Fruit fly (Drosophila melanogaster) whole organism, prepupa: ENCODE data around the gene Or94b.
A peak's percentile ranks its signal among the peaks of the same experiment; 100 is the strongest.

ENCODE experiments used
- CG10669 ChIP-seq: fragments of 200-800 bp; sonication (Bioruptor generic); optimal IDR thresholded peaks from 3 replicates; lab custom pipeline; 2018; ENCODE audit warnings: missing biosample characterization, mild to moderate bottlenecking, missing genetic modification characterization, moderate library complexity
- CG11294 ChIP-seq: fragments of 200-800 bp; sonication (Bioruptor generic); IDR thresholded peaks from 2 replicates; pipeline ENCODE4 v1.3.6; 2022; ENCODE audit warnings: missing biosample characterization, missing genetic modification characterization
- CG11762 ChIP-seq: fragments of 200-800 bp; sonication (Bioruptor generic); optimal IDR thresholded peaks from 3 replicates; lab custom pipeline; 2016; ENCODE audit warnings: missing biosample characterization, missing genetic modification characterization; ENCODE audit not compliant: insufficient read depth
- CG15336 ChIP-seq: fragments of 200-800 bp; sonication (Bioruptor generic); IDR thresholded peaks from 2 replicates; pipeline ENCODE4 v1.3.6; 2022; ENCODE audit warnings: missing biosample characterization, missing genetic modification characterization
- CG1621 ChIP-seq: fragments of 200-800 bp; sonication (Bioruptor generic); optimal IDR thresholded peaks from 3 replicates; lab custom pipeline; 2018; ENCODE audit warnings: missing biosample characterization, mild to moderate bottlenecking, missing genetic modification characterization
- CG31627 ChIP-seq: fragments of 200-800 bp; sonication (Bioruptor generic); optimal IDR thresholded peaks from 3 replicates; lab custom pipeline; 2016; ENCODE audit warnings: missing biosample characterization, missing genetic modification characterization
- CG32006 ChIP-seq: fragments of 200-800 bp; sonication (Bioruptor generic); optimal IDR thresholded peaks from 3 replicates; lab custom pipeline; 2017; ENCODE audit warnings: missing biosample characterization, mild to moderate bottlenecking, missing genetic modification characterization
- CG34406 ChIP-seq: fragments of 200-800 bp; sonication (Bioruptor generic); optimal IDR thresholded peaks from 3 replicates; lab custom pipeline; 2016; ENCODE audit warnings: missing biosample characterization, missing genetic modification characterization
- CG6163 ChIP-seq: fragments of 200-800 bp; sonication (Bioruptor generic); IDR thresholded peaks from 3 replicates; pipeline ENCODE4 v1.3.6; 2022; ENCODE audit warnings: missing biosample characterization, missing genetic modification characterization
- CG6276 ChIP-seq: fragments of 200-800 bp; sonication (Bioruptor generic); optimal IDR thresholded peaks from 2 replicates; lab custom pipeline; 2017; ENCODE audit warnings: missing biosample characterization, mild to moderate bottlenecking, missing genetic modification characterization
- CG6854 ChIP-seq: fragments of 200-800 bp; sonication (Bioruptor generic); optimal IDR thresholded peaks from 2 replicates; lab custom pipeline; 2017; ENCODE audit warnings: missing biosample characterization, mild to moderate bottlenecking, missing genetic modification characterization
- CG7368 ChIP-seq: fragments of 200-800 bp; sonication (Bioruptor generic); optimal IDR thresholded peaks from 3 replicates; lab custom pipeline; 2016; ENCODE audit warnings: missing biosample characterization, missing genetic modification characterization
- CG8119 ChIP-seq: fragments of 200-800 bp; sonication (Bioruptor generic); IDR thresholded peaks from 3 replicates; pipeline ENCODE4 v1.3.6; 2022; ENCODE audit warnings: missing biosample characterization, missing genetic modification characterization
- CG8319 ChIP-seq: fragments of 200-800 bp; sonication (Bioruptor generic); optimal IDR thresholded peaks from 3 replicates; lab custom pipeline; 2016; ENCODE audit warnings: missing biosample characterization, missing genetic modification characterization
- CG8632 ChIP-seq: fragments of 200-800 bp; sonication (Bioruptor generic); optimal IDR thresholded peaks from 3 replicates; lab custom pipeline; 2016; ENCODE audit warnings: missing biosample characterization, missing genetic modification characterization
- CG9139 ChIP-seq: fragments of 200-800 bp; sonication (Bioruptor generic); optimal IDR thresholded peaks from 3 replicates; lab custom pipeline; 2017; ENCODE audit warnings: missing biosample characterization, mild to moderate bottlenecking, missing genetic modification characterization
- Eip78C ChIP-seq: fragments of 200-800 bp; sonication (Bioruptor generic); peaks from one replicate; lab custom pipeline; 2016; ENCODE audit warnings: missing biosample characterization, missing genetic modification characterization
- Eip93F ChIP-seq: fragments of 200-800 bp; sonication (Bioruptor generic); optimal IDR thresholded peaks from 2 replicates; lab custom pipeline; 2016; ENCODE audit warnings: missing biosample characterization, mild to moderate bottlenecking, missing genetic modification characterization
- Ets21C ChIP-seq: fragments of 200-800 bp; sonication (Bioruptor generic); optimal IDR thresholded peaks from 3 replicates; lab custom pipeline; 2016; ENCODE audit warnings: missing biosample characterization, missing genetic modification characterization
- Gug ChIP-seq: fragments of 200-800 bp; sonication (Bioruptor generic); IDR thresholded peaks from 2 replicates; pipeline ENCODE4 v1.3.6; 2022; ENCODE audit warnings: missing biosample characterization, missing genetic modification characterization
- Hr39 ChIP-seq: fragments of 200-800 bp; sonication (Bioruptor generic); optimal IDR thresholded peaks from 2 replicates; lab custom pipeline; 2016; ENCODE audit warnings: missing biosample characterization, missing genetic modification characterization
- Hr4 ChIP-seq: fragments of 200-800 bp; sonication (Bioruptor generic); optimal IDR thresholded peaks from 3 replicates; lab custom pipeline; 2016; ENCODE audit warnings: missing biosample characterization, missing genetic modification characterization
- Lpt ChIP-seq: fragments of 200-800 bp; sonication (Bioruptor generic); optimal IDR thresholded peaks from 3 replicates; lab custom pipeline; 2016; ENCODE audit warnings: missing biosample characterization, missing genetic modification characterization
- Met ChIP-seq: fragments of 200-800 bp; sonication (Bioruptor generic); optimal IDR thresholded peaks from 3 replicates; lab custom pipeline; 2016; ENCODE audit warnings: missing biosample characterization, missing genetic modification characterization
- OdsH ChIP-seq: fragments of 200-800 bp; sonication (Bioruptor generic); optimal IDR thresholded peaks from 3 replicates; lab custom pipeline; 2016; ENCODE audit warnings: missing biosample characterization, missing genetic modification characterization
- Sox102F ChIP-seq: fragments of 200-800 bp; sonication (Bioruptor generic); optimal IDR thresholded peaks from 2 replicates; lab custom pipeline; 2016; ENCODE audit warnings: missing biosample characterization, mild to moderate bottlenecking, missing genetic modification characterization
- achi ChIP-seq: fragments of 200-800 bp; sonication (Bioruptor generic); optimal IDR thresholded peaks from 3 replicates; lab custom pipeline; 2016; ENCODE audit warnings: missing biosample characterization, missing genetic modification characterization
- eg ChIP-seq: fragments of 200-800 bp; sonication (Bioruptor generic); IDR thresholded peaks from 3 replicates; pipeline ENCODE4 v1.3.6; 2022; ENCODE audit warnings: missing biosample characterization, missing genetic modification characterization
- fkh ChIP-seq: fragments of 200-800 bp; sonication (Bioruptor generic); optimal IDR thresholded peaks from 3 replicates; lab custom pipeline; 2017; ENCODE audit warnings: missing biosample characterization, mild to moderate bottlenecking, missing genetic modification characterization, moderate library complexity
- net ChIP-seq: fragments of 200-800 bp; sonication (Bioruptor generic); optimal IDR thresholded peaks from 3 replicates; lab custom pipeline; 2016; ENCODE audit warnings: missing biosample characterization, missing genetic modification characterization
- pdm3 ChIP-seq: fragments of 200-800 bp; sonication (Bioruptor generic); optimal IDR thresholded peaks from 3 replicates; lab custom pipeline; 2016; ENCODE audit warnings: missing biosample characterization, missing genetic modification characterization
- salr ChIP-seq, 2 experiments: fragments of 200-800 bp; sonication (Bioruptor generic); optimal IDR thresholded peaks; 3 replicates each; lab custom pipeline; 2016 to 2018; ENCODE audit warnings: missing biosample characterization in 2 of 2, missing genetic modification characterization in 2 of 2, mild to moderate bottlenecking in 1 of 2
- spab ChIP-seq: fragments of 200-800 bp; sonication (Bioruptor generic); optimal IDR thresholded peaks from 2 replicates; lab custom pipeline; 2017; ENCODE audit warnings: missing biosample characterization, mild to moderate bottlenecking, missing genetic modification characterization, missing genetic modification reagents
- svp ChIP-seq: fragments of 200-800 bp; sonication (Bioruptor generic); peaks from one replicate; lab custom pipeline; 2016; ENCODE audit warnings: missing biosample characterization, missing genetic modification characterization
- topi ChIP-seq: fragments of 200-800 bp; sonication (Bioruptor generic); optimal IDR thresholded peaks from 3 replicates; lab custom pipeline; 2016; ENCODE audit warnings: missing biosample characterization, missing genetic modification characterization

Or94b gene

DNA sequence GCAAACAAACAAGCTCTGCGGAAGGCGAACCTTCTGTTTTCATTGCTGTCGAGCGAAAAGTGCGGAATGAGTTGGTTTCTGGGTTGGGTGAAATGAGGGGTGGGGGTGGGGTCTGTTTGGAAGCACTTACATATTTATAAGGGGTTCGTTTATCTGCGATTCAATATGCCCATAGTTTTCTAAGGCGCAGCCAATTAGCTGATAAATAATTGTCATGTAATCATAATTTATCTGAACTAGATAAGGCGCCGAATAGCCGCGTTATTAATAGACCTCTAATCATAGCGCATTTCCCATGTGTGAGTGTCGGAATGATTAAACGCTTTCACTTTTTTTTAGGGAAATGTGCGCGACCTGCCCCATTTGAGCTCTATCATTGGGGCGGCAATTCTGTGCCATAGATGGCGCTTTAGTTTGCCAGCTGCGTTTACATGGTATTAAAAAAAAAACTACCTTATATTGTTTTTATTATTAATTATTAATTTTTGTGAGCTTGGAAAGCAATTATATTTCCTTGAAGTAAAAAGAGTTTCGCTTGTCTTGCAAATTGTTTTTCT is 9.6 kb downstream of the Or94b start:
- TF ChIP-seq fkh (GFP tag; lab: Kevin White, UChicago) (peak; percentile 39), Sox102F (GFP tag; lab: Kevin White, UChicago) (no peak)

DNA sequence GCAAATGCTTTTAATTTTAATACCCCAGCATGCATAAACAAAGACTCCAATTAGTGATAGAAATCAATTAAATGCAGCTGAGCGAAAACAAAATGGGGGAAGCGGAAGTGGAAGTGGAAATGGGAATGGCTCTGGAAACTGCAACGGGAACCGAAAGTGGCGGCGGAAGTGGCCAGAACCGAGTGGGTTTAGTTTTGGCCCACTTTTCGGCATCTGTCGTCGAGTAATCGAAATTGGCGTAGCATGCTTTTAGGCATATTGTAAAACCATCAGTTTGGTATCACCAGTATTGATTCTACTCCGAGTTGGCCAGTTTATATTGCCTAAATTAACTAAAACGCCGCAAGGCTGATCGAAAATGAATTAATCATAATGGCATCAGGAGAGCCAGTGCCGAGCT is 15.1 kb downstream of the Or94b start:
- TF ChIP-seq CG10669 (GFP tag; lab: Kevin White, UChicago) (peak; percentile 7), Ets21C (GFP tag; lab: Kevin White, UChicago) (no peak), net (peak; percentile 32), CG34406 (peak; percentile 14), OdsH (peak; percentile 22), CG6163 (GFP tag; lab: Robert Waterston, UW) (peak; percentile 43; the same call in 2 of the 3 replicates), CG32006 (GFP tag; lab: Kevin White, UChicago) (peak; percentile 13), pdm3 (GFP tag; lab: Kevin White, UChicago) (peak; percentile 0), Met (no peak), Eip78C (GFP tag; lab: Kevin White, UChicago) (peak; percentile 57)

DNA sequence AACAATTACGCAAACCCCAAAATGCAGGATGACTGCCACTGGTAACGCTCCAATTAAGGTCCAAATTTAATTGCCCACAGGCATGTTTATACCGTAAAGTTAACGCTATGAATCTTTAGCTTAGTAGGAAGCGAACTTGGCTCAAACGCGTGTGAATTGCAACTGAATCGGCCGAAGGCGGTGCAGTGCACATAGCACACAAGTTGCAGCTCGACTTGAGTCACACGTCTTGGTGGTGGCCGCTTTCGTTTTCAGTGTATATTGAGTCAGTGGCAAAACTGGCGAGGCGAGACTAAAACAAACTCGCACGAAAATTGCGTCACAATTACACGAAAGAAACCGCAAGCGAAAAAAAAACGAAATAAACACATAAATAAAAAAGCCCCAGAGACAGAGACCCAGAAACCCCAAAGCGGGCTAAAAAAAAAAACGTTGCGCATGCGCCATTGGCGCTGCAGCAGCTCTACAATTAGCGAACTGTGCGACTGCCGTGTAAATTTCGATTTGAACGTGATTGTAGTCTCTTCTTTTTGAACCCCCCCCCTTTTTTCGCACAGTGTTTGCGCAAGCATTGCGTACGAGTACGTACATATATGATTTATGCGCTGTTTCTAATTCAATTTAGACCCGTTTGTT is 20.5 kb downstream of the Or94b start:
- TF ChIP-seq CG7368 (no peak), CG6276 (GFP tag; lab: Kevin White, UChicago) (peak; percentile 46), salr (GFP tag; optimal IDR thresholded peaks at IDR 0.05; lab: Kevin White, UChicago) (peak in 1 of 2 experiments; percentile 14), eg (GFP tag; lab: Robert Waterston, UW) (peak; percentile 79), achi (GFP tag; lab: Kevin White, UChicago) (peak; percentile 17), CG11762 (GFP tag; lab: Kevin White, UChicago) (no peak), Lpt (GFP tag; lab: Kevin White, UChicago) (peak; percentile 43), topi (GFP tag; lab: Kevin White, UChicago) (no peak), CG32006 (GFP tag; lab: Kevin White, UChicago) (peak; percentile 57), CG8319 (no peak), Eip93F (GFP tag; lab: Kevin White, UChicago) (no peak), Hr4 (peak; percentile 40), CG6163 (GFP tag; lab: Robert Waterston, UW) (peak; percentile 78), Gug (GFP tag; lab: Robert Waterston, UW) (peak; percentile 49; the same call in 1 of the 2 replicates), CG11294 (GFP tag; lab: Robert Waterston, UW) (peak; percentile 37), CG1621 (tag; lab: Kevin White, UChicago) (no peak), svp (GFP tag; lab: Kevin White, UChicago) (no peak), OdsH (peak; percentile 35), Sox102F (GFP tag; lab: Kevin White, UChicago) (no peak), CG8119 (GFP tag; lab: Robert Waterston, UW) (peak; percentile 82), CG31627 (GFP tag; lab: Kevin White, UChicago) (no peak), fkh (GFP tag; lab: Kevin White, UChicago) (no peak), Hr39 (no peak), Eip78C (GFP tag; lab: Kevin White, UChicago) (peak; percentile 56), CG9139 (GFP tag; lab: Kevin White, UChicago) (no peak), spab (GFP tag; lab: Kevin White, UChicago) (no peak)

DNA sequence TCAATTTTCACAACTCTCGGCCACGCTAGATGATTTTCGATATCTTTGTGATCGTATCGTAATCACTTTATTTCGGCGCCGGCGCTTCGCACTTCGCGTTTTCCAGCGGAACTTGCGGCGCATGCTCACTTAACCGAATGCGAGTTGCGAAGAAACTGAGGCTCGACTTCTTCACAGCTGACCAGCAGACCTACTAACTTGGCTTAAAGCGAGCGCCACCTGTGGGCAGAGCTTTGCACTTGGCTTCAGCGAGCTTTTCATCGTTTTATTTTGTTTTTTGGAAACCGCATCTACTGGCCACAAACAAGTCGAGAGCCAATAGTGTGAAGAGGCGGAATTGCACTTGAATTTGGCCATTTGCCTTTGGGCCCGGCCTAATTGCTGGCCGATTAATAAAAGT is 21.3 kb downstream of the Or94b start, which contains the start of gene CG34375:
TSS of gene CG34375 (minus strand) at position 157 of the 400 bp plus-strand sequence.
- peak; percentile 73 for TF ChIP-seq Eip78C (GFP tag; lab: Kevin White, UChicago)
- TF ChIP-seq eg (GFP tag; lab: Robert Waterston, UW): peak; percentile 62; the same call in 2 of the 3 replicates
- peak; percentile 51; the same call in 2 of the 3 replicates for TF ChIP-seq CG6163 (GFP tag; lab: Robert Waterston, UW)
- no peak for TF ChIP-seq Hr4
- peak; percentile 39; the same call in 1 of the 3 replicates for TF ChIP-seq CG8119 (GFP tag; lab: Robert Waterston, UW)
- 0 out of 2 replicates have a peak, but pooled peaks have one; percentile 33 for TF ChIP-seq CG15336 (GFP tag; lab: Robert Waterston, UW)
- TF ChIP-seq CG9139 (GFP tag; lab: Kevin White, UChicago): no peak
- no peak for TF ChIP-seq CG6854
- no peak for TF ChIP-seq CG8632 (GFP tag; lab: Kevin White, UChicago)
